Fruit fly (Drosophila melanogaster) whole organism, adult: ENCODE measurements around the gene CG10591.

ENCODE experiments used
- CG11617 ChIP-seq: fragments of 200-800 bp; sonication (Bioruptor generic); optimal IDR thresholded peaks from 2 replicates; lab custom pipeline; 2017; ENCODE audit warnings: mild to moderate bottlenecking, missing biosample characterization, missing genetic modification reagents, missing genetic modification characterization
- CG14711 ChIP-seq: fragments of 200-800 bp; sonication (Bioruptor generic); optimal IDR thresholded peaks from 2 replicates; lab custom pipeline; 2018; ENCODE audit warnings: missing biosample characterization, mild to moderate bottlenecking, missing genetic modification characterization, moderate library complexity
- CG1620 ChIP-seq: fragments of 200-800 bp; sonication (Bioruptor generic); optimal IDR thresholded peaks from 2 replicates; lab custom pipeline; 2016; ENCODE audit warnings: missing biosample characterization, missing genetic modification characterization
- CG33017 ChIP-seq: fragments of 200-800 bp; sonication (Bioruptor generic); optimal IDR thresholded peaks from 2 replicates; lab custom pipeline; 2018; ENCODE audit warnings: missing biosample characterization, mild to moderate bottlenecking, missing genetic modification characterization, moderate library complexity
- CG5204 ChIP-seq: fragments of 200-800 bp; sonication (Bioruptor generic); optimal IDR thresholded peaks from 2 replicates; lab custom pipeline; 2016; ENCODE audit warnings: missing biosample characterization, missing genetic modification characterization
- CG7045 ChIP-seq: fragments of 200-800 bp; sonication (Bioruptor generic); optimal IDR thresholded peaks from 2 replicates; lab custom pipeline; 2017; ENCODE audit warnings: missing biosample characterization, mild to moderate bottlenecking, missing genetic modification characterization
- CG7101 ChIP-seq: fragments of 200-800 bp; sonication (Bioruptor generic); optimal IDR thresholded peaks from 2 replicates; lab custom pipeline; 2018; ENCODE audit warnings: missing biosample characterization, mild to moderate bottlenecking, missing genetic modification characterization, moderate library complexity
- Clk ChIP-seq: fragments of 200-800 bp; sonication (Bioruptor generic); optimal IDR thresholded peaks from 2 replicates; lab custom pipeline; 2017; ENCODE audit warnings: missing biosample characterization, missing genetic modification characterization
- Crg-1 ChIP-seq: fragments of 200-800 bp; sonication (Bioruptor generic); optimal IDR thresholded peaks from 2 replicates; lab custom pipeline; 2016; ENCODE audit warnings: missing biosample characterization, missing genetic modification characterization
- Hr96 ChIP-seq: fragments of 200-800 bp; sonication (Bioruptor generic); optimal IDR thresholded peaks from 2 replicates; lab custom pipeline; 2016; ENCODE audit warnings: missing biosample characterization, missing genetic modification characterization
- bab1 ChIP-seq: fragments of 200-800 bp; sonication (Bioruptor generic); optimal IDR thresholded peaks from 3 replicates; lab custom pipeline; 2019; ENCODE audit warnings: missing biosample characterization, mild to moderate bottlenecking, missing genetic modification characterization, moderate library complexity
- cic ChIP-seq: fragments of 200-800 bp; sonication (Bioruptor generic); optimal IDR thresholded peaks from 2 replicates; lab custom pipeline; 2017; ENCODE audit warnings: missing biosample characterization, mild to moderate bottlenecking, missing genetic modification characterization, moderate library complexity
- cnc ChIP-seq, 2 experiments: fragments of >200 bp; optimal IDR thresholded peaks; 2 replicates each; lab custom pipeline; 2017
- kay ChIP-seq: fragments of 200-800 bp; sonication (Bioruptor generic); peaks from one replicate; lab custom pipeline; 2016; ENCODE audit warnings: missing biosample characterization, missing genetic modification characterization, borderline replicate concordance

dm6 chr3L:5621908-5622307 is 22.4 kb upstream of the CG10591 start:
- TF ChIP-seq CG5204 (GFP tag; lab: Kevin White, UChicago), result no peak
- TF ChIP-seq cic (GFP tag; lab: Kevin White, UChicago), result no peak
- no peak for TF ChIP-seq kay (GFP tag; lab: Kevin White, UChicago)
- no peak for TF ChIP-seq Clk (GFP tag; lab: Kevin White, UChicago)
- TF ChIP-seq Hr96, result no peak
- no peak for TF ChIP-seq CG14711 (tag; lab: Kevin White, UChicago)
- no peak for TF ChIP-seq cnc (optimal IDR thresholded peaks at IDR 0.05; lab: Kevin White, UChicago)
- TF ChIP-seq bab1 (GFP tag; lab: Kevin White, UChicago), result no peak
- TF ChIP-seq CG7045 (GFP tag; lab: Kevin White, UChicago), result no peak
- TF ChIP-seq CG7101 (tag; lab: Kevin White, UChicago), result no peak
- TF ChIP-seq CG33017, result no peak
- TF ChIP-seq Crg-1 (GFP tag; lab: Kevin White, UChicago), result no peak
- no peak for TF ChIP-seq CG1620 (GFP tag; lab: Kevin White, UChicago)
- no peak for TF ChIP-seq CG11617
